Worm (Caenorhabditis elegans): ENCODE data around the gene gst-44.

ce11 chrV:16382949-16383348 is 7.7 kb upstream of the gst-44 start:
- TF ChIP-seq mdl-1 (tag; optimal IDR thresholded peaks at IDR 0.05) (no peak), ceh-82 (tag; optimal IDR thresholded peaks at IDR 0.05) (no peak), nhr-237 (tag; optimal IDR thresholded peaks at IDR 0.05) (no peak), jun-1 (tag; optimal IDR thresholded peaks at IDR 0.05) (no peak), ztf-11 (tag; optimal IDR thresholded peaks at IDR 0.05) (no peak), nfya-1 (tag; optimal IDR thresholded peaks at IDR 0.05; ENCODE audit: insufficient read depth) (no peak), nhr-28 (tag; optimal IDR thresholded peaks at IDR 0.05) (no peak), nhr-23 (tag; optimal IDR thresholded peaks at IDR 0.05) (no peak), ztf-4 (tag; optimal IDR thresholded peaks at IDR 0.05) (no peak), lin-15B (tag; optimal IDR thresholded peaks at IDR 0.05) (no peak), tbx-2 (tag; optimal IDR thresholded peaks at IDR 0.05) (no peak), egl-27 (tag; optimal IDR thresholded peaks at IDR 0.05) (no peak), fos-1 (tag; optimal IDR thresholded peaks at IDR 0.05) (no peak), ama-1 (optimal IDR thresholded peaks at IDR 0.05) (no peak)
